Fruit fly (Drosophila melanogaster) whole organism, pupa: ENCODE measurements around the gene CG2983.

Experiments
- CG10348 ChIP-seq: fragments of 200-800 bp; sonication (Bioruptor generic); IDR thresholded peaks from 2 replicates; pipeline ENCODE4 v1.3.6; 2022; ENCODE audit warnings: missing biosample characterization, missing genetic modification characterization
- CG12605 ChIP-seq: fragments of 200-800 bp; sonication (Bioruptor generic); IDR thresholded peaks from 2 replicates; pipeline ENCODE4 v1.3.6; 2022; ENCODE audit warnings: missing biosample characterization, missing genetic modification characterization
- CG13204 ChIP-seq: fragments of 200-800 bp; sonication (Bioruptor generic); optimal IDR thresholded peaks from 2 replicates; lab custom pipeline; 2018; ENCODE audit warnings: missing biosample characterization, mild to moderate bottlenecking, missing genetic modification characterization, moderate library complexity
- CG14655 ChIP-seq: fragments of 200-800 bp; sonication (Bioruptor generic); optimal IDR thresholded peaks from 3 replicates; lab custom pipeline; 2017; ENCODE audit warnings: mild to moderate bottlenecking, missing biosample characterization, missing genetic modification reagents, missing genetic modification characterization
- CG15710 ChIP-seq: fragments of 200-800 bp; sonication (Bioruptor generic); optimal IDR thresholded peaks from 2 replicates; lab custom pipeline; 2018; ENCODE audit warnings: missing biosample characterization, mild to moderate bottlenecking, missing genetic modification characterization, moderate library complexity
- CG17806 ChIP-seq: fragments of 200-800 bp; sonication (Bioruptor generic); optimal IDR thresholded peaks from 2 replicates; lab custom pipeline; 2018; ENCODE audit warnings: missing biosample characterization, mild to moderate bottlenecking, missing genetic modification characterization, moderate library complexity
- CG32121 ChIP-seq: fragments of 200-800 bp; sonication (Bioruptor generic); IDR thresholded peaks from 2 replicates; pipeline ENCODE4 v1.3.6; 2022; ENCODE audit warnings: missing biosample characterization, missing genetic modification characterization
- CG34367 ChIP-seq: fragments of 200-800 bp; sonication (Bioruptor generic); optimal IDR thresholded peaks from 2 replicates; lab custom pipeline; 2018; ENCODE audit warnings: missing biosample characterization, mild to moderate bottlenecking, missing genetic modification characterization
- CG4496 ChIP-seq: fragments of 200-800 bp; sonication (Bioruptor generic); IDR thresholded peaks from 3 replicates; pipeline ENCODE4 v1.3.6; 2022; ENCODE audit warnings: missing biosample characterization, missing genetic modification characterization
- CG8159 ChIP-seq: fragments of 200-800 bp; sonication (Bioruptor generic); optimal IDR thresholded peaks from 3 replicates; lab custom pipeline; 2018; ENCODE audit warnings: missing biosample characterization, mild to moderate bottlenecking, missing genetic modification characterization, moderate library complexity
- CG8301 ChIP-seq: fragments of 200-800 bp; sonication (Bioruptor generic); optimal IDR thresholded peaks from 2 replicates; lab custom pipeline; 2018; ENCODE audit warnings: missing biosample characterization, mild to moderate bottlenecking, missing genetic modification characterization
- CG9948 ChIP-seq: fragments of 200-800 bp; sonication (Bioruptor generic); optimal IDR thresholded peaks from 2 replicates; lab custom pipeline; 2018; ENCODE audit warnings: missing biosample characterization, mild to moderate bottlenecking, missing genetic modification characterization, moderate library complexity
- D1 ChIP-seq: fragments of 200-800 bp; sonication (Bioruptor generic); optimal IDR thresholded peaks from 2 replicates; lab custom pipeline; 2018; ENCODE audit warnings: missing biosample characterization, mild to moderate bottlenecking, missing genetic modification characterization, moderate library complexity
- EcR ChIP-seq: fragments of 200-800 bp; sonication (Bioruptor generic); optimal IDR thresholded peaks from 3 replicates; lab custom pipeline; 2019; ENCODE audit warnings: missing biosample characterization, missing genetic modification characterization, mild to moderate bottlenecking, moderate library complexity, missing genetic modification reagents
- Ets98B ChIP-seq: fragments of 200-800 bp; sonication (Bioruptor generic); IDR thresholded peaks from 2 replicates; pipeline ENCODE4 v1.3.6; 2022; ENCODE audit warnings: missing biosample characterization, missing genetic modification characterization
- Pif1A ChIP-seq: fragments of 200-800 bp; sonication (Bioruptor generic); optimal IDR thresholded peaks from 3 replicates; lab custom pipeline; 2016; ENCODE audit warnings: missing biosample characterization, missing genetic modification characterization
- Pif1B ChIP-seq: fragments of 200-800 bp; sonication (Bioruptor generic); optimal IDR thresholded peaks from 3 replicates; lab custom pipeline; 2016; ENCODE audit warnings: missing biosample characterization, missing genetic modification characterization
- Snoo ChIP-seq: fragments of 200-800 bp; sonication (Bioruptor generic); optimal IDR thresholded peaks from 3 replicates; lab custom pipeline; 2017; ENCODE audit warnings: missing biosample characterization, mild to moderate bottlenecking, missing genetic modification characterization, inconsistent platforms
- fd96Ca ChIP-seq: fragments of 200-800 bp; sonication (Bioruptor generic); IDR thresholded peaks from 3 replicates; pipeline ENCODE4 v1.3.6; 2022; ENCODE audit warnings: missing biosample characterization, missing genetic modification characterization
- gl ChIP-seq: fragments of 200-800 bp; sonication (Bioruptor generic); optimal IDR thresholded peaks from 2 replicates; lab custom pipeline; 2018; ENCODE audit warnings: missing biosample characterization, mild to moderate bottlenecking, missing genetic modification characterization
- rn ChIP-seq: fragments of 200-800 bp; sonication (Bioruptor generic); IDR thresholded peaks from 2 replicates; pipeline ENCODE4 v1.3.6; 2022; ENCODE audit warnings: missing biosample characterization, missing genetic modification characterization

CG2983 gene

DNA sequence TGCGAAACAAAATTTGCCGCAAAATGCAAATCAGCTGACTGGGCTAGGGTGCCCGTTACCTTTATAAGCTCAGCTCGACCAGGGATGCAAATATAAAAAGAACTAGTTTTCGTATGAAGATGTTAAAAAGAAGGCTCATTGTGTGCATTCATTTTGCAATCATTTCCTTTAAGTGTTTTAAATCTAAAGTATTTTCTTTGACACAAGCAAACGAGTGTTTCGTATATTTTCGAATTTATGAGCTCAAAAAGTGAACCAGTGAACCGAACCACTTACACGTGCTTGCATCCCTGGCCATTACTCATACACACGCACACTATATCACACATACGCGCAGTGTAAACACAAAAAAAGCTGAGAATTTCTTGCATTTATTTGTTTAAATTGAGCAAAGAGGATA, 30.8 kb downstream of the CG2983 start, which contains the start of the genes Prx6a and Sbat:
Prx6a (minus strand) TSS at position 45 of the 400 bp plus-strand sequence.
Sbat (plus strand) TSS at position 157 of the 400 bp plus-strand sequence.
- TF ChIP-seq D1 (tag; lab: Kevin White, UChicago), result no peak
- no peak for TF ChIP-seq CG10348
- peak; percentile 55 for TF ChIP-seq CG8301 (tag; lab: Kevin White, UChicago)
- TF ChIP-seq CG4496 (GFP tag; lab: Robert Waterston, UW), result peak; percentile 13; the same call in 1 of the 3 replicates
- TF ChIP-seq Snoo (tag; lab: Kevin White, UChicago), result peak; percentile 68
- no peak for TF ChIP-seq Pif1B
- TF ChIP-seq Pif1A (GFP tag; lab: Kevin White, UChicago), result peak; percentile 48
- peak; percentile 51 for TF ChIP-seq CG9948 (tag; lab: Kevin White, UChicago)
- TF ChIP-seq Ets98B, result peak; percentile 24; the same call in 1 of the 2 replicates
- TF ChIP-seq EcR (GFP tag; lab: Kevin White, UChicago), result no peak
- peak; percentile 54 for TF ChIP-seq CG34367 (tag; lab: Kevin White, UChicago)
- TF ChIP-seq CG32121, result peak; percentile 60
- no peak for TF ChIP-seq CG13204 (GFP tag; lab: Kevin White, UChicago)
- no peak for TF ChIP-seq CG12605 (GFP tag; lab: Robert Waterston, UW)
- TF ChIP-seq CG14655 (GFP tag; lab: Kevin White, UChicago), result no peak
- TF ChIP-seq CG8159, result peak; percentile 70
- peak; percentile 67 for TF ChIP-seq CG17806 (tag; lab: Kevin White, UChicago)
- TF ChIP-seq fd96Ca (GFP tag; lab: Robert Waterston, UW), result peak; percentile 34; the same call in 1 of the 3 replicates
- TF ChIP-seq rn, result no peak
- peak; percentile 69 for TF ChIP-seq CG15710 (tag; lab: Kevin White, UChicago)
- peak; percentile 16 for TF ChIP-seq gl (tag; lab: Kevin White, UChicago)
- TF ChIP-seq, all 21 proteins: peak for 13

DNA sequence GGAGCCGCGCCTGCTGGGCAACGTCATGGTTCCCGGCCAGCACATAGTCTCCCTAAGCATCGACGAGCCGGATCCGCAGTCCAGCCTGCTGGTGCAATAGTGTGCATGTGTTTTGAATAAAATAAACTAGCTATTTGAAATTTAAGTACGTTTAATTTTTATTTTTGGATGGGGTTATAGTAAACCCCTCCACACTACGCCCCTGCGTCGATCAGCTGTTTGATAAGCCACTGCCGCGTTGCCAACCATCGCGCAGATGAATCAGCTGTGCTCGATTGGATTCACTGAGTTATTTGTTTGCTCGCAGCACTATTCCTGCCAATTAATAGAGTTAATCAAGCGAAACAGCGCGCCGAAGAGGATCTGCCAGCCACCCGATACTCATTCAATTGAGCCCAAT, 31.4 kb downstream of the CG2983 start, which contains the start of gene RabGGTb:
RabGGTb (plus strand) TSS at position 254 of the 400 bp plus-strand sequence.
- TF ChIP-seq CG34367 (tag; lab: Kevin White, UChicago) (peak; percentile 25), CG15710 (tag; lab: Kevin White, UChicago) (peak; percentile 37), CG8159 (peak; percentile 34), CG9948 (tag; lab: Kevin White, UChicago) (peak; percentile 17), D1 (tag; lab: Kevin White, UChicago) (no peak), Pif1B (peak; percentile 11), CG17806 (tag; lab: Kevin White, UChicago) (peak; percentile 32), rn (0 out of 2 replicates have a peak, but pooled peaks have one; percentile 40), CG13204 (GFP tag; lab: Kevin White, UChicago) (no peak), CG12605 (GFP tag; lab: Robert Waterston, UW) (peak; percentile 49), Ets98B (peak; percentile 82), fd96Ca (GFP tag; lab: Robert Waterston, UW) (peak; percentile 83), EcR (GFP tag; lab: Kevin White, UChicago) (no peak), CG14655 (GFP tag; lab: Kevin White, UChicago) (no peak), gl (tag; lab: Kevin White, UChicago) (no peak), CG32121 (peak; percentile 68), CG4496 (GFP tag; lab: Robert Waterston, UW) (peak; percentile 83), CG8301 (tag; lab: Kevin White, UChicago) (peak; percentile 31), Snoo (tag; lab: Kevin White, UChicago) (peak; percentile 22), Pif1A (GFP tag; lab: Kevin White, UChicago) (peak; percentile 30), CG10348 (no peak)

DNA sequence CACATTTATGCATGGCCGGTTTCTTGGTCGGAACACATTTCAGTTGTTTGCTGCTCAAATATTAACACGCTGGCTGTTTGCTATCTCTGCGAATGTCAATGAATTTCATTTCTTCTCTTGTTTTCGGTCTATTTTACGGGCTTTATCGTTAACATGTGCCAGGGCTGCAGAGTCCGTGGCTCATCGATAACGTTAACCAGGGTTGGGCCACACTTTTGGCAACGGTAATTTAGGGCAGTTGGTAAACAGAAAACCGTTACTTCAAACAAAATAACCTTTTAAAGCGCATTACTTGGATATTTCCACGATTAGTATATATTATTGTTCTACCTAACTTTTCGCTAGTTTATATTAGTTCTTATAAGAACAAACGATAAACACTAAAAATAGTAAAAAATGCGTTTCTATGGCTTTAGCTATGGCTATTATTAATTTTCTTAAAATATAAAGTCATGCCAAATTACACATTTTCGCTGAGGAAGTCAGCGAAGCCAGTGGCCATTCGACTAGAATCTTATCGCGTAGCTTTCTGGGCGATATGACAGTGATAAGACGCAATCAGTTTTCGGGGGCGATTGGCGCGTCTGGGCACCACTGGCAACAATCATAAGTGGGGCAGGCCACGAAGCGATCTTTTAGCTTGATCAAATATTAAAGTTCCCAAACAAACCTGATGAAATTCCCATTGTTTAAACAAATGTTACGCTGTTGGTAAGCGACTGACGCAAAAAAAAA, 35.7 kb downstream of the CG2983 start:
- TF ChIP-seq CG9948 (tag; lab: Kevin White, UChicago), result no peak
- TF ChIP-seq Snoo (tag; lab: Kevin White, UChicago), result peak; percentile 28
- peak; percentile 20; the same call in 1 of the 2 replicates for TF ChIP-seq CG32121
- no peak for TF ChIP-seq EcR (GFP tag; lab: Kevin White, UChicago)
- peak; percentile 12 for TF ChIP-seq Pif1A (GFP tag; lab: Kevin White, UChicago)

DNA sequence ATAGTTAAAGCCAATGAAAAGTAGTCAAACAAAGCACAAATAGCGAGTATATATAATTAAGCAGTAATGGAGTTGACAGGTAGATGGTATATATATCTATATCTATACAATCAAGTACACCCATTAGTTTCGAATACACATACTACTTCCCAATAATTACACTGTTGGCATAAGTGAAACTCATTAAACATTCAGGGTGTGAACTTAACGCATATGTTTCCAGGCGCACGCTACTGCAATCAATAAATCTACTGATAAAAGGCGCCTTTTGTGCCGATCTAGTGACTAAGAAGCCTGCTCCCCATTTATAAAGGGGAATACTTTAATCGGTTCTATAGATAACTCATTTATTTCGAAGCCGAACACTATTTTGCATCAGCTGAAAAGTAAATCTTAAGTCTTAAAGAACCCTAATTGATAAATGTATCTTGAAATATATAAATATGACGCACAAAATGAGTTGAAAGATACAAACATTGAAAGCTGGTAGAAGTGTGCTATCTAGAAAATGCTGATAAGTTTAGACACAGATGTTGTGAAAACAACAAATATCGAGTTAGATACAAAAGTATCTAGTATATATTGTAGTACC, 36.4 kb downstream of the CG2983 start:
- TF ChIP-seq CG14655 (GFP tag; lab: Kevin White, UChicago) (no peak), CG15710 (tag; lab: Kevin White, UChicago) (no peak), CG9948 (tag; lab: Kevin White, UChicago) (no peak), CG32121 (no peak), D1 (tag; lab: Kevin White, UChicago) (no peak), EcR (GFP tag; lab: Kevin White, UChicago) (no peak)

DNA sequence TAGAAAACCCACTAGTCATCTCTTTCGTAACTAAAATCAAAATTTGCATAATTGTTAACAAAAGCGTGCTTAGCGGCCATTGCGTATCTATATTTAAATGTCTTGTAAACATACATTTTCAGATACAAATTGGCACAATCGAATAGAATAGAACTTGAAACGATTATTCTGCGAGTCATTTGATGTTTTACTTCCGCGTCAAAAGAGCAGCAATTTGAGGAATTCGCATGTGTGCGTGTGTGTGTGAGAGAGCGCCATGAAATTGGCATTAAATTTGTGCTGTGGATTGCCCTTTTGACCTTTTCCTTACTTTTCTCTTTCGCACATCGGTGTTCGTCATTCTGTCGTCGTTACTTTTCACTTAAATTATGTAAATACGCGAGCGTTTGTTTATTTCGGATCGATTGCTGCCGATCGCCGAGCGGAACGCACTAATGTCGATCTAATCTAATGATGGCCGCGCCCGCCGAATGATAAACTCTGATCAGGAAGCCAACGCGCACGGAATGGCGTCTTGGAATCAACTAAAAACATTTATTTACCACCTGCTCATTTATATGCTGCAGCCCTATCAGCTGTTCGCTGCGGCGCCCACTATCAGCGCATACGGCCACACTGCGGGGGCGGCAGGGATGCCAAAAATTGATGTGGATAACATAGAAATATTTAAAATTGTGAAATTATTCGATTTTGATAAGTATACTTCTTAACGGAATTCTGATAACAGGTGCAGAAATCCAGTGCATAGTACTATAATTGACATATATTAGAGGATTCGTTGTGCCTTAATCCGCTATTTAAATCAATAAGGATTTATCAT, 37.5 kb downstream of the CG2983 start:
- TF ChIP-seq CG4496 (GFP tag; lab: Robert Waterston, UW) (peak; percentile 53), CG8159 (peak; percentile 10), Pif1B (no peak), fd96Ca (GFP tag; lab: Robert Waterston, UW) (no peak), CG12605 (GFP tag; lab: Robert Waterston, UW) (peak; percentile 36; the same call in 1 of the 2 replicates), D1 (tag; lab: Kevin White, UChicago) (no peak), rn (0 out of 2 replicates have a peak, but pooled peaks have one; percentile 33), CG32121 (peak; percentile 36), CG8301 (tag; lab: Kevin White, UChicago) (no peak), CG9948 (tag; lab: Kevin White, UChicago) (no peak), CG15710 (tag; lab: Kevin White, UChicago) (peak; percentile 26), EcR (GFP tag; lab: Kevin White, UChicago) (no peak), Ets98B (peak; percentile 32), CG14655 (GFP tag; lab: Kevin White, UChicago) (no peak), CG34367 (tag; lab: Kevin White, UChicago) (no peak), gl (tag; lab: Kevin White, UChicago) (peak; percentile 3)
- TF ChIP-seq, all 21 proteins: peak for 8
